Fruit fly (Drosophila melanogaster) whole organism, embryonic: ENCODE results near the gene CG11608.

Source experiments
- ATbp ChIP-seq: fragments of 200-800 bp; sonication (Bioruptor generic); optimal IDR thresholded peaks from 2 replicates; lab custom pipeline; 2017; ENCODE audit warnings: missing biosample characterization, mild to moderate bottlenecking, missing genetic modification characterization, missing genetic modification reagents
- CG10543 ChIP-seq: fragments of 200-800 bp; sonication (Bioruptor generic); optimal IDR thresholded peaks from 3 replicates; lab custom pipeline; 2017; ENCODE audit warnings: missing biosample characterization, mild to moderate bottlenecking, missing genetic modification characterization, moderate library complexity
- CG12769 ChIP-seq: fragments of 200-800 bp; sonication (Bioruptor generic); optimal IDR thresholded peaks from 2 replicates; lab custom pipeline; 2019; ENCODE audit warnings: missing biosample characterization, mild to moderate bottlenecking, missing genetic modification characterization, moderate library complexity
- CG13624 ChIP-seq: fragments of 200-800 bp; sonication (Bioruptor generic); optimal IDR thresholded peaks from 2 replicates; lab custom pipeline; 2016; ENCODE audit warnings: missing biosample characterization, missing genetic modification characterization
- CG14710 ChIP-seq: fragments of 200-800 bp; sonication (Bioruptor generic); optimal IDR thresholded peaks from 3 replicates; lab custom pipeline; 2019; ENCODE audit warnings: missing biosample characterization, mild to moderate bottlenecking, missing genetic modification characterization, moderate library complexity
- CG2116 ChIP-seq: fragments of 200-800 bp; sonication (Bioruptor generic); optimal IDR thresholded peaks from 3 replicates; lab custom pipeline; 2018; ENCODE audit warnings: missing biosample characterization, mild to moderate bottlenecking, missing genetic modification characterization
- CG30403 ChIP-seq: fragments of 200-800 bp; sonication (Bioruptor generic); optimal IDR thresholded peaks from 3 replicates; lab custom pipeline; 2016; ENCODE audit warnings: missing biosample characterization, missing genetic modification characterization
- CG31224 ChIP-seq: fragments of 200-800 bp; sonication (Bioruptor generic); IDR thresholded peaks from 2 replicates; pipeline ENCODE4 v1.3.6; 2022; ENCODE audit warnings: missing biosample characterization, missing genetic modification characterization
- CG34224 ChIP-seq: fragments of 200-800 bp; sonication (Bioruptor generic); IDR thresholded peaks from 3 replicates; pipeline ENCODE4 v1.3.6; 2022; ENCODE audit warnings: missing biosample characterization, missing genetic modification characterization; ENCODE audit not compliant: partially characterized antibody
- CG3847 ChIP-seq: fragments of 200-800 bp; sonication (Bioruptor generic); IDR thresholded peaks from 2 replicates; pipeline ENCODE4 v1.3.6; 2022; ENCODE audit warnings: missing biosample characterization, missing genetic modification characterization
- CG4360 ChIP-seq: fragments of 200-800 bp; sonication (Bioruptor generic); IDR thresholded peaks from 2 replicates; pipeline ENCODE4 v1.3.6; 2022; ENCODE audit warnings: missing biosample characterization, missing genetic modification characterization
- CG5180 ChIP-seq: fragments of 200-800 bp; sonication (Bioruptor generic); optimal IDR thresholded peaks from 3 replicates; lab custom pipeline; 2017; ENCODE audit warnings: missing biosample characterization, missing genetic modification characterization, mild to moderate bottlenecking, moderate library complexity, missing genetic modification reagents
- CG6813 ChIP-seq: fragments of 200-800 bp; sonication (Bioruptor generic); optimal IDR thresholded peaks from 2 replicates; lab custom pipeline; 2017; ENCODE audit warnings: missing biosample characterization, missing genetic modification characterization, mild to moderate bottlenecking, moderate library complexity, missing genetic modification reagents
- CG8089 ChIP-seq: fragments of 200-800 bp; sonication (Bioruptor generic); optimal IDR thresholded peaks from 3 replicates; lab custom pipeline; 2016; ENCODE audit warnings: missing biosample characterization, missing genetic modification characterization
- CG8281 ChIP-seq: fragments of 200-800 bp; sonication (Bioruptor generic); optimal IDR thresholded peaks from 2 replicates; lab custom pipeline; 2018; ENCODE audit warnings: missing biosample characterization, mild to moderate bottlenecking, missing genetic modification characterization, moderate library complexity
- CG8359 ChIP-seq: fragments of 200-800 bp; sonication (Bioruptor generic); optimal IDR thresholded peaks from 2 replicates; lab custom pipeline; 2017; ENCODE audit warnings: missing biosample characterization, mild to moderate bottlenecking, missing genetic modification characterization, borderline replicate concordance
- CG8478 ChIP-seq: fragments of >200 bp; optimal IDR thresholded peaks from 2 replicates; lab custom pipeline; 2018
- Chrac-16 ChIP-seq: fragments of 200-800 bp; sonication (Bioruptor generic); optimal IDR thresholded peaks from 3 replicates; lab custom pipeline; 2016; ENCODE audit warnings: missing biosample characterization, missing genetic modification characterization
- CoRest ChIP-seq: fragments of 200-800 bp; sonication (Bioruptor generic); optimal IDR thresholded peaks from 3 replicates; lab custom pipeline; 2018; ENCODE audit warnings: missing biosample characterization, mild to moderate bottlenecking, missing genetic modification characterization, moderate library complexity
- Dip2 ChIP-seq: fragments of 200-800 bp; sonication (Bioruptor generic); IDR thresholded peaks from 2 replicates; pipeline ENCODE4 v1.3.6; 2022; ENCODE audit warnings: missing biosample characterization, missing genetic modification characterization
- Fer2 ChIP-seq: fragments of 200-800 bp; sonication (Bioruptor generic); optimal IDR thresholded peaks from 2 replicates; lab custom pipeline; 2018; ENCODE audit warnings: missing biosample characterization, mild to moderate bottlenecking, missing genetic modification characterization, moderate library complexity
- Fer3 ChIP-seq: fragments of 200-800 bp; sonication (Bioruptor generic); optimal IDR thresholded peaks from 2 replicates; lab custom pipeline; 2018; ENCODE audit warnings: missing biosample characterization, mild to moderate bottlenecking, missing genetic modification characterization, moderate library complexity
- HLH4C ChIP-seq: fragments of 200-800 bp; sonication (Bioruptor generic); IDR thresholded peaks from 3 replicates; pipeline ENCODE4 v1.3.6; 2022; ENCODE audit warnings: missing biosample characterization, missing genetic modification characterization; ENCODE audit not compliant: partially characterized antibody
- Hmr ChIP-seq: fragments of 200-800 bp; sonication (Bioruptor generic); optimal IDR thresholded peaks from 3 replicates; lab custom pipeline; 2017; ENCODE audit warnings: mild to moderate bottlenecking, missing biosample characterization, missing genetic modification reagents, missing genetic modification characterization
- Hr39 ChIP-seq: fragments of >200 bp; optimal IDR thresholded peaks from 2 replicates; lab custom pipeline; 2017
- Jarid2 ChIP-seq: fragments of 200-800 bp; sonication (Bioruptor generic); optimal IDR thresholded peaks from 3 replicates; lab custom pipeline; 2017; ENCODE audit warnings: mild to moderate bottlenecking, missing biosample characterization, missing genetic modification reagents, missing genetic modification characterization
- Optix ChIP-seq: fragments of 200-800 bp; sonication (Bioruptor generic); IDR thresholded peaks from 3 replicates; pipeline ENCODE4 v1.3.6; 2022; ENCODE audit warnings: missing biosample characterization, missing genetic modification characterization
- Ptx1 ChIP-seq: fragments of 200-800 bp; sonication (Bioruptor generic); IDR thresholded peaks from 2 replicates; pipeline ENCODE4 v1.3.6; 2022; ENCODE audit warnings: missing biosample characterization, missing genetic modification characterization
- Ravus ChIP-seq: fragments of 200-800 bp; sonication (Bioruptor generic); IDR thresholded peaks from 2 replicates; pipeline ENCODE4 v1.3.6; 2022; ENCODE audit warnings: missing biosample characterization, missing genetic modification characterization
- amos ChIP-seq: fragments of 200-800 bp; sonication (Bioruptor generic); IDR thresholded peaks from 2 replicates; pipeline ENCODE4 v1.3.6; 2022; ENCODE audit warnings: missing biosample characterization, missing genetic modification characterization; ENCODE audit not compliant: partially characterized antibody
- ap ChIP-seq: fragments of 200-800 bp; sonication (Bioruptor generic); IDR thresholded peaks from 2 replicates; pipeline ENCODE4 v1.3.6; 2022; ENCODE audit warnings: missing biosample characterization, missing genetic modification characterization
- ash1 ChIP-seq: fragments of 200-800 bp; sonication (Bioruptor generic); optimal IDR thresholded peaks from 2 replicates; lab custom pipeline; 2018; ENCODE audit warnings: missing biosample characterization, mild to moderate bottlenecking, missing genetic modification characterization
- br ChIP-seq: fragments of >200 bp; optimal IDR thresholded peaks from 2 replicates; lab custom pipeline; 2017
- caup ChIP-seq: fragments of 200-800 bp; sonication (Bioruptor generic); optimal IDR thresholded peaks from 3 replicates; lab custom pipeline; 2017; ENCODE audit warnings: missing biosample characterization, mild to moderate bottlenecking, missing genetic modification characterization, moderate library complexity; ENCODE audit not compliant: severe bottlenecking
- crc ChIP-seq: fragments of 200-800 bp; sonication (Bioruptor generic); optimal IDR thresholded peaks from 2 replicates; lab custom pipeline; 2016; ENCODE audit warnings: missing biosample characterization, missing genetic modification characterization
- croc ChIP-seq: fragments of 200-800 bp; sonication (Bioruptor generic); conservative IDR thresholded peaks from 3 replicates; pipeline ENCODE4 v1.3.6; 2022; ENCODE audit warnings: missing biosample characterization, missing genetic modification characterization
- fd102C ChIP-seq: fragments of 200-800 bp; sonication (Bioruptor generic); optimal IDR thresholded peaks from 2 replicates; lab custom pipeline; 2018; ENCODE audit warnings: missing biosample characterization, mild to moderate bottlenecking, missing genetic modification characterization, moderate library complexity
- fd3F ChIP-seq: fragments of 200-800 bp; sonication (Bioruptor generic); optimal IDR thresholded peaks from 2 replicates; lab custom pipeline; 2018; ENCODE audit warnings: missing biosample characterization, mild to moderate bottlenecking, missing genetic modification characterization, moderate library complexity
- hb ChIP-seq: fragments of 200-800 bp; sonication (Bioruptor generic); IDR thresholded peaks from 3 replicates; pipeline ENCODE4 v1.3.6; 2022; ENCODE audit warnings: missing biosample characterization, missing genetic modification characterization; ENCODE audit not compliant: partially characterized antibody
- her ChIP-seq: fragments of 200-800 bp; sonication (Bioruptor generic); optimal IDR thresholded peaks from 2 replicates; lab custom pipeline; 2016; ENCODE audit warnings: missing biosample characterization, missing genetic modification characterization
- lab ChIP-seq: fragments of 200-800 bp; sonication (Bioruptor generic); optimal IDR thresholded peaks from 3 replicates; lab custom pipeline; 2017; ENCODE audit warnings: missing biosample characterization, missing genetic modification characterization, mild to moderate bottlenecking, moderate library complexity, missing genetic modification reagents
- luna ChIP-seq: fragments of 200-800 bp; sonication (Bioruptor generic); optimal IDR thresholded peaks from 2 replicates; lab custom pipeline; 2016; ENCODE audit warnings: missing biosample characterization, missing genetic modification characterization
- mirr ChIP-seq: fragments of 200-800 bp; sonication (Bioruptor generic); optimal IDR thresholded peaks from 3 replicates; lab custom pipeline; 2018; ENCODE audit warnings: missing biosample characterization, mild to moderate bottlenecking, missing genetic modification characterization
- nerfin-2 ChIP-seq: fragments of 200-800 bp; sonication (Bioruptor generic); IDR thresholded peaks from 2 replicates; pipeline ENCODE4 v1.3.6; 2022; ENCODE audit warnings: missing biosample characterization, missing genetic modification characterization; ENCODE audit not compliant: partially characterized antibody
- nom ChIP-seq: fragments of 200-800 bp; sonication (Bioruptor generic); optimal IDR thresholded peaks from 2 replicates; lab custom pipeline; 2017; ENCODE audit warnings: missing biosample characterization, missing genetic modification characterization, mild to moderate bottlenecking, moderate library complexity, missing genetic modification reagents
- pros ChIP-seq: fragments of 200-800 bp; sonication (Bioruptor generic); optimal IDR thresholded peaks from 3 replicates; lab custom pipeline; 2019; ENCODE audit warnings: missing biosample characterization, mild to moderate bottlenecking, missing genetic modification characterization, moderate library complexity
- sd ChIP-seq: fragments of 200-800 bp; sonication (Bioruptor generic); optimal IDR thresholded peaks from 3 replicates; lab custom pipeline; 2018; ENCODE audit warnings: missing biosample characterization, mild to moderate bottlenecking, missing genetic modification characterization, moderate library complexity
- sna ChIP-seq: fragments of 200-800 bp; sonication (Bioruptor generic); IDR thresholded peaks from 2 replicates; pipeline ENCODE4 v1.3.6; 2022; ENCODE audit warnings: missing biosample characterization, missing genetic modification characterization; ENCODE audit not compliant: partially characterized antibody
- stwl ChIP-seq: fragments of 200-800 bp; sonication (Bioruptor generic); optimal IDR thresholded peaks from 3 replicates; lab custom pipeline; 2018; ENCODE audit warnings: missing biosample characterization, mild to moderate bottlenecking, missing genetic modification characterization, moderate library complexity

The CG11608 gene

DNA sequence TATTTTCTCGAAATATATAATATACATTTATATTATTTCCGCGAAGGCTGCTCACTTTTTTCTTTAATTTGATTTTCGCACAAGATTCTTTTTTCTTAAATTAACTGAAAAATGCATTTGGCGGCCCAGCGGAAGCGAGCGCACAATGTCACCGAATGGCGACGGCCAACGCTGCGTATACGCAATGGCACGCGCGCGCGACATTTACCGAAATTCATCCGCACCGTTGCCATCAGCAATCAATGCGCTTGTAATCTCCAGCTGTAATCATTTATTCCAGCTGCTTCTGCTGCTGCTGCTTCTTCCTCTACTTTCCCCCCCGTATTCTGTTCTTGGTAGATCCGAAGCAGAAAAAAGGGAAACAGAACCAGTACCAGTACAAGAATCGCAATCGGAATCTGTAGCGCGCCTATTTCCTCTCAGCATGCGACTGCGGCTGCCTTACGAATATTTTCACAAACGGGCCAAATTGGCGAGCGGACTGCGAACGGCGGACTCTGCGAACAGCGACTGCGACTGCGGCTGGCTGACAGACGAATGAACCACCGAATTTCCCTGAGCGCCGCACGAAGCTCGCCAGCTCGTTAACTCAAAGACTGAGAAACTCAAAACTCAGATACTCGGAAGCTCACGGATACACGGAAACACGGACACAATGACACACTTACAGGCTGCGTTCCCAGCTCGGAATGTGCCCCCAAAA lies 42.9 kb upstream of the CG11608 start, which contains the start of gene Octbeta2R (continued):
- peak; percentile 5; the same call in 1 of the 2 replicates for TF ChIP-seq amos (GFP tag; lab: Robert Waterston, UW)
- TF ChIP-seq lab (GFP tag; lab: Kevin White, UChicago) = peak; percentile 30
- TF ChIP-seq nom (GFP tag; lab: Kevin White, UChicago) = no peak
- TF ChIP-seq nerfin-2 (GFP tag; lab: Robert Waterston, UW) = no peak
- no peak for TF ChIP-seq CG3847
- TF ChIP-seq CoRest (tag; lab: Kevin White, UChicago) = no peak
- TF ChIP-seq Dip2 = no peak
- TF ChIP-seq CG10543 = peak; percentile 51
- no peak for TF ChIP-seq HLH4C (GFP tag; lab: Robert Waterston, UW)
- TF ChIP-seq sna (GFP tag; lab: Robert Waterston, UW) = peak; percentile 48; the same call in 1 of the 2 replicates
- TF ChIP-seq Fer3 (tag; lab: Kevin White, UChicago) = no peak
- no peak for TF ChIP-seq Ravus (GFP tag; lab: Robert Waterston, UW)
- no peak for TF ChIP-seq CG13624
- TF ChIP-seq ATbp = no peak
- no peak for TF ChIP-seq luna
- TF ChIP-seq fd3F (GFP tag; lab: Kevin White, UChicago) = no peak
- TF ChIP-seq CG8359 (GFP tag; lab: Kevin White, UChicago) = no peak
- no peak for TF ChIP-seq CG5180
- TF ChIP-seq Optix (GFP tag; lab: Robert Waterston, UW) = no peak
- peak; percentile 53; the same call in 1 of the 3 replicates for TF ChIP-seq CG34224 (GFP tag; lab: Robert Waterston, UW)
- TF ChIP-seq CG30403 (GFP tag; lab: Kevin White, UChicago) = no peak
- no peak for TF ChIP-seq stwl (tag; lab: Kevin White, UChicago)
- no peak for TF ChIP-seq her (GFP tag; lab: Kevin White, UChicago)
- TF ChIP-seq Fer2 = no peak
- TF ChIP-seq CG8478 (lab: Kevin White, UChicago) = no peak
- TF ChIP-seq CG8281 (tag; lab: Kevin White, UChicago) = no peak
- TF ChIP-seq Jarid2 (GFP tag; lab: Kevin White, UChicago) = peak; percentile 61
- no peak for TF ChIP-seq ash1
- TF ChIP-seq pros (GFP tag; lab: Kevin White, UChicago) = no peak
- peak; percentile 72 for TF ChIP-seq sd (tag; lab: Kevin White, UChicago)
- no peak for TF ChIP-seq mirr (GFP tag; lab: Kevin White, UChicago)
- no peak for TF ChIP-seq CG31224
- peak; percentile 1 for TF ChIP-seq Hmr (GFP tag; lab: Kevin White, UChicago)
- no peak for TF ChIP-seq CG8089 (GFP tag; lab: Kevin White, UChicago)
- no peak for TF ChIP-seq croc (GFP tag; lab: Robert Waterston, UW)
- no peak for TF ChIP-seq Chrac-16 (GFP tag; lab: Kevin White, UChicago)
- no peak for TF ChIP-seq Hr39
- TF ChIP-seq CG14710 = no peak
- TF ChIP-seq crc = no peak
- no peak for TF ChIP-seq caup (GFP tag; lab: Kevin White, UChicago)
- no peak for TF ChIP-seq fd102C (GFP tag; lab: Kevin White, UChicago)
- TF ChIP-seq br (lab: Kevin White, UChicago) = no peak
- TF ChIP-seq CG2116 (GFP tag; lab: Kevin White, UChicago) = no peak
- no peak for TF ChIP-seq hb (GFP tag; lab: Robert Waterston, UW)
- TF ChIP-seq CG12769 (tag; lab: Kevin White, UChicago) = peak; percentile 22
- TF ChIP-seq ap (GFP tag; lab: Robert Waterston, UW) = no peak
- TF ChIP-seq Ptx1 (GFP tag; lab: Robert Waterston, UW) = no peak
- TF ChIP-seq CG6813 (GFP tag; lab: Kevin White, UChicago) = no peak
- no peak for TF ChIP-seq CG4360 (GFP tag; lab: Robert Waterston, UW)
